Worm (Caenorhabditis elegans): ENCODE measurements around the gene AH9.6.

Gene AH9.6

ce11 chrX:2233929-2234328 is 34.0 kb downstream of the AH9.6 start, which contains the start of gene T14F9.2:
TSS of gene T14F9.2 (plus strand) at chrX:2234324.
- TF ChIP-seq snpc-4 (tag; optimal IDR thresholded peaks at IDR 0.05) = no peak
- TF ChIP-seq ztf-4 (tag; optimal IDR thresholded peaks at IDR 0.05) = no peak
- TF ChIP-seq ztf-11 (tag; optimal IDR thresholded peaks at IDR 0.05) = no peak
- peak; percentile 37 for TF ChIP-seq F13H6.1 (tag; optimal IDR thresholded peaks at IDR 0.05)
- no peak for TF ChIP-seq aly-2 (tag; optimal IDR thresholded peaks at IDR 0.05)
- no peak for TF ChIP-seq skn-1 (tag; optimal IDR thresholded peaks at IDR 0.05)
- TF ChIP-seq blmp-1 (tag; optimal IDR thresholded peaks at IDR 0.05; ENCODE audit: insufficient read depth) = no peak
- no peak for TF ChIP-seq ceh-16 (tag; optimal IDR thresholded peaks at IDR 0.05)
- no peak for TF ChIP-seq mbf-1 (tag; optimal IDR thresholded peaks at IDR 0.05)
- TF ChIP-seq ZK546.5 (tag; optimal IDR thresholded peaks at IDR 0.05) = no peak
- TF ChIP-seq zag-1 (tag; optimal IDR thresholded peaks at IDR 0.05) = no peak
- no peak for TF ChIP-seq peb-1 (tag; optimal IDR thresholded peaks at IDR 0.05)
- TF ChIP-seq R02D3.7 (tag; optimal IDR thresholded peaks at IDR 0.05) = no peak
- TF ChIP-seq sma-3 (GFP tag; optimal IDR thresholded peaks at IDR 0.05) = no peak
- TF ChIP-seq nhr-129 (tag; optimal IDR thresholded peaks at IDR 0.05) = peak; percentile 52
- no peak for TF ChIP-seq nhr-77 (tag; optimal IDR thresholded peaks at IDR 0.05)
- no peak for TF ChIP-seq nhr-21 (tag; optimal IDR thresholded peaks at IDR 0.05)
- TF ChIP-seq ztf-1 (GFP tag; conservative IDR thresholded peaks at IDR 0.05) = no peak
- TF ChIP-seq elt-3 (tag; optimal IDR thresholded peaks at IDR 0.05) = no peak
- TF ChIP-seq C34F6.9 (tag; optimal IDR thresholded peaks at IDR 0.05) = peak; percentile 72
- no peak for TF ChIP-seq ceh-82 (tag; optimal IDR thresholded peaks at IDR 0.05)
- TF ChIP-seq lin-13 (GFP tag; optimal IDR thresholded peaks at IDR 0.05) = peak; percentile 51
- no peak for TF ChIP-seq nhr-237 (tag; optimal IDR thresholded peaks at IDR 0.05)
- no peak for TF ChIP-seq sem-4 (tag; optimal IDR thresholded peaks at IDR 0.05)
- TF ChIP-seq lin-39 (tag; optimal IDR thresholded peaks at IDR 0.05) = no peak
- TF ChIP-seq egl-27 (tag; optimal IDR thresholded peaks at IDR 0.05) = no peak
- TF ChIP-seq fos-1 (tag; optimal IDR thresholded peaks at IDR 0.05) = peak; percentile 10
- no peak for TF ChIP-seq ama-1 (optimal IDR thresholded peaks at IDR 0.05)
- no peak for TF ChIP-seq lin-11 (tag; optimal IDR thresholded peaks at IDR 0.05)
- TF ChIP-seq sma-9 (GFP tag; optimal IDR thresholded peaks at IDR 0.05) = peak; percentile 24
- no peak for TF ChIP-seq sma-9 (tag; optimal IDR thresholded peaks at IDR 0.05)
- peak in 1 of 2 experiments; percentile 83 for TF ChIP-seq lsy-2 (tag; optimal IDR thresholded peaks at IDR 0.05)
- TF ChIP-seq unc-55 (GFP tag; optimal IDR thresholded peaks at IDR 0.05) = peak; percentile 74
- TF ChIP-seq nhr-11 (tag; optimal IDR thresholded peaks at IDR 0.05) = no peak
- TF ChIP-seq nhr-25 (tag; optimal IDR thresholded peaks at IDR 0.05) = peak; percentile 41
- TF ChIP-seq mab-5 (tag; optimal IDR thresholded peaks at IDR 0.05) = no peak
- no peak for TF ChIP-seq gmeb-1 (tag; optimal IDR thresholded peaks at IDR 0.05)
- no peak for TF ChIP-seq dmd-4 (tag; optimal IDR thresholded peaks at IDR 0.05)
- no peak for TF ChIP-seq unc-39 (tag; optimal IDR thresholded peaks at IDR 0.05)
- no peak for TF ChIP-seq elt-1 (tag; optimal IDR thresholded peaks at IDR 0.05)
- no peak for TF ChIP-seq mdl-1 (tag; optimal IDR thresholded peaks at IDR 0.05)
- TF ChIP-seq alr-1 (tag; optimal IDR thresholded peaks at IDR 0.05) = no peak
- TF ChIP-seq nhr-23 (tag; optimal IDR thresholded peaks at IDR 0.05) = no peak
- TF ChIP-seq unc-62 (GFP tag; optimal IDR thresholded peaks at IDR 0.05) = no peak
- no peak for TF ChIP-seq Y55F3AM.14 (GFP tag; optimal IDR thresholded peaks at IDR 0.05)
- peak; percentile 60 for TF ChIP-seq crh-2 (tag; optimal IDR thresholded peaks at IDR 0.05)
- no peak for TF ChIP-seq nhr-12 (tag; optimal IDR thresholded peaks at IDR 0.05)
- TF ChIP-seq nhr-10 (tag; optimal IDR thresholded peaks at IDR 0.05) = no peak
- no peak for TF ChIP-seq nhr-6 (tag; optimal IDR thresholded peaks at IDR 0.05)
